Worm (Caenorhabditis elegans) whole organism, young adult: ENCODE results near the gene C33D3.4.

Source experiments
- B0035.1 ChIP-seq: sonication (generic microtip); optimal IDR thresholded peaks from 2 replicates; lab custom pipeline; 2016; ENCODE audit warnings: missing genetic modification characterization, mild to moderate bottlenecking, missing compliant biosample characterization, missing genotype, missing genetic modification reagents
- C17E4.6 ChIP-seq: fragments of 200-800 bp; sonication (Bioruptor generic); IDR thresholded peaks from 2 replicates; pipeline ENCODE4 v1.3.6; 2022; ENCODE audit warnings: missing genetic modification reagents, missing genetic modification characterization, missing compliant biosample characterization
- F10E7.11 ChIP-seq: sonication (generic microtip); optimal IDR thresholded peaks from 2 replicates; lab custom pipeline; 2017; ENCODE audit warnings: mild to moderate bottlenecking, missing genetic modification characterization, moderate library complexity, missing compliant biosample characterization
- F39B2.1 ChIP-seq: fragments of 200-800 bp; sonication (Bioruptor generic); IDR thresholded peaks from 2 replicates; pipeline ENCODE4 v1.3.6; 2022; ENCODE audit warnings: missing genetic modification reagents, missing genetic modification characterization, missing compliant biosample characterization
- F49E8.2 ChIP-seq: sonication (generic microtip); optimal IDR thresholded peaks from 3 replicates; lab custom pipeline; 2017; ENCODE audit warnings: missing genetic modification characterization, mild to moderate bottlenecking, missing compliant biosample characterization, antibody characterized with exemption, moderate library complexity; ENCODE audit not compliant: insufficient read depth
- F52B5.7 ChIP-seq: sonication (generic microtip); optimal IDR thresholded peaks from 2 replicates; lab custom pipeline; 2016; ENCODE audit warnings: mild to moderate bottlenecking, missing genetic modification characterization, missing compliant biosample characterization
- F57C9.4 ChIP-seq: sonication (generic microtip); optimal IDR thresholded peaks from 2 replicates; lab custom pipeline; 2017; ENCODE audit warnings: mild to moderate bottlenecking, missing genetic modification characterization, missing compliant biosample characterization
- K11D2.4 ChIP-seq: fragments of 200-800 bp; sonication (Bioruptor generic); IDR thresholded peaks from 2 replicates; pipeline ENCODE4 v1.3.6; 2022; ENCODE audit warnings: missing genetic modification reagents, missing genetic modification characterization, missing compliant biosample characterization
- Y56A3A.18 ChIP-seq: fragments of 200-800 bp; sonication (Bioruptor generic); IDR thresholded peaks from 2 replicates; pipeline ENCODE4 v1.3.6; 2022; ENCODE audit warnings: missing genetic modification reagents, missing genetic modification characterization, missing compliant biosample characterization
- akir-1 ChIP-seq: fragments of 200-800 bp; sonication (Bioruptor generic); optimal IDR thresholded peaks from 2 replicates; lab custom pipeline; 2018; ENCODE audit warnings: mild to moderate bottlenecking, missing genetic modification characterization, moderate library complexity, missing compliant biosample characterization
- ama-1 ChIP-seq, 3 experiments: fragments of 150-350 bp in 1 of 3; sonication (generic microtip) in 2 of 3; optimal IDR thresholded peaks; 2 replicates each; lab custom pipeline; 2014 to 2018; ENCODE audit warnings: missing biosample characterization in 2 of 3, missing genetic modification characterization in 2 of 3, missing genetic modification reagents in 2 of 3
- atf-7 ChIP-seq: sonication (generic microtip); optimal IDR thresholded peaks from 2 replicates; lab custom pipeline; 2017; ENCODE audit warnings: mild to moderate bottlenecking, missing genetic modification characterization, missing compliant biosample characterization
- athp-1 ChIP-seq: sonication (generic microtip); optimal IDR thresholded peaks from 2 replicates; lab custom pipeline; 2017; ENCODE audit warnings: mild to moderate bottlenecking, missing genetic modification characterization, missing compliant biosample characterization
- cebp-1 ChIP-seq, 2 experiments: fragments of 200-800 bp in 1 of 2; sonication (Bioruptor generic) in 1 of 2; sonication (generic microtip) in 1 of 2; IDR thresholded peaks in 1 of 2; optimal IDR thresholded peaks in 1 of 2; 2 replicates each; pipeline versions ENCODE4 v1.3.6 to Lab custom; 2017 to 2022; ENCODE audit warnings: missing compliant biosample characterization in 2 of 2, missing genetic modification characterization in 2 of 2, mild to moderate bottlenecking in 1 of 2, missing genetic modification reagents in 1 of 2, moderate library complexity in 1 of 2
- ceh-91 ChIP-seq: fragments of 200-800 bp; sonication (Bioruptor generic); IDR thresholded peaks from 2 replicates; pipeline ENCODE4 v1.3.6; 2022; ENCODE audit warnings: missing genetic modification reagents, missing genetic modification characterization, missing compliant biosample characterization
- die-1 ChIP-seq: sonication (generic microtip); optimal IDR thresholded peaks from 2 replicates; lab custom pipeline; 2016; ENCODE audit warnings: missing genotype, mild to moderate bottlenecking, missing genetic modification characterization, missing compliant biosample characterization
- dpff-1 ChIP-seq: sonication (generic microtip); optimal IDR thresholded peaks from 2 replicates; lab custom pipeline; 2017; ENCODE audit warnings: mild to moderate bottlenecking, missing genetic modification characterization, missing compliant biosample characterization
- efl-1 ChIP-seq: fragments of 150-350 bp; optimal IDR thresholded peaks from 2 replicates; lab custom pipeline; 2014; ENCODE audit warnings: missing biosample characterization, missing genetic modification reagents, missing genetic modification characterization
- egl-44 ChIP-seq: fragments of 200-800 bp; sonication (Bioruptor generic); IDR thresholded peaks from 2 replicates; pipeline ENCODE4 v1.3.6; 2022; ENCODE audit warnings: missing genetic modification reagents, missing genetic modification characterization, missing compliant biosample characterization
- egrh-3 ChIP-seq: fragments of 200-800 bp; sonication (Bioruptor generic); IDR thresholded peaks from 2 replicates; pipeline ENCODE4 v1.3.6; 2022; ENCODE audit warnings: missing genetic modification reagents, missing genetic modification characterization, missing compliant biosample characterization
- ets-4 ChIP-seq: fragments of 200-800 bp; sonication (Bioruptor generic); optimal IDR thresholded peaks from 2 replicates; lab custom pipeline; 2018; ENCODE audit warnings: mild to moderate bottlenecking, missing genetic modification characterization, missing compliant biosample characterization
- gei-17 ChIP-seq: fragments of 200-800 bp; sonication (Bioruptor generic); optimal IDR thresholded peaks from 2 replicates; lab custom pipeline; 2018; ENCODE audit warnings: mild to moderate bottlenecking, missing genetic modification characterization, missing compliant biosample characterization
- him-1 ChIP-seq: sonication (generic microtip); optimal IDR thresholded peaks from 2 replicates; lab custom pipeline; 2016; ENCODE audit warnings: missing genotype, missing genetic modification reagents, missing genetic modification characterization, missing compliant biosample characterization
- hlh-12 ChIP-seq: sonication (generic microtip); optimal IDR thresholded peaks from 2 replicates; lab custom pipeline; 2016; ENCODE audit warnings: missing genetic modification characterization, missing compliant biosample characterization
- let-607 ChIP-seq, 2 experiments: fragments of 200-800 bp in 1 of 2; sonication (Bioruptor generic) in 1 of 2; sonication (generic microtip) in 1 of 2; optimal IDR thresholded peaks; 2 replicates each; lab custom pipeline; 2016 to 2018; ENCODE audit warnings: mild to moderate bottlenecking in 2 of 2, missing compliant biosample characterization in 2 of 2, missing genetic modification characterization in 2 of 2, moderate library complexity in 2 of 2, missing genotype in 1 of 2
- lin-40 ChIP-seq: sonication (generic microtip); optimal IDR thresholded peaks from 2 replicates; lab custom pipeline; 2016; ENCODE audit warnings: missing genetic modification characterization, mild to moderate bottlenecking, missing compliant biosample characterization, missing genotype, missing genetic modification reagents
- lir-1 ChIP-seq: fragments of 200-800 bp; sonication (Bioruptor generic); conservative IDR thresholded peaks from 2 replicates; pipeline ENCODE4 v1.3.6; 2022; ENCODE audit warnings: missing genetic modification reagents, missing genetic modification characterization, missing compliant biosample characterization
- lsl-1 ChIP-seq: fragments of 200-800 bp; sonication (Bioruptor generic); optimal IDR thresholded peaks from 2 replicates; lab custom pipeline; 2018; ENCODE audit warnings: mild to moderate bottlenecking, missing genetic modification characterization, moderate library complexity, missing compliant biosample characterization
- mel-28 ChIP-seq: sonication (generic microtip); optimal IDR thresholded peaks from 2 replicates; lab custom pipeline; 2016; ENCODE audit warnings: borderline replicate concordance, mild to moderate bottlenecking, missing genetic modification characterization, missing compliant biosample characterization
- nfya-1 ChIP-seq: sonication (generic microtip); optimal IDR thresholded peaks from 2 replicates; lab custom pipeline; 2017; ENCODE audit warnings: antibody characterized with exemption, missing compliant biosample characterization, missing genetic modification characterization, borderline replicate concordance; ENCODE audit not compliant: insufficient read depth
- nfyb-1 ChIP-seq: fragments of 200-800 bp; sonication (Bioruptor generic); IDR thresholded peaks from 2 replicates; pipeline ENCODE4 v1.3.6; 2022; ENCODE audit warnings: missing genetic modification reagents, missing genetic modification characterization, missing compliant biosample characterization
- nhr-120 ChIP-seq: fragments of 200-800 bp; sonication (Bioruptor generic); IDR thresholded peaks from 2 replicates; pipeline ENCODE4 v1.3.6; 2022; ENCODE audit warnings: missing genetic modification characterization, missing compliant biosample characterization
- nhr-80 ChIP-seq: sonication (generic microtip); optimal IDR thresholded peaks from 2 replicates; lab custom pipeline; 2016; ENCODE audit warnings: missing genetic modification characterization, missing compliant biosample characterization
- pbrm-1 ChIP-seq: fragments of 200-800 bp; sonication (Bioruptor generic); IDR thresholded peaks from 2 replicates; pipeline ENCODE4 v1.3.6; 2022; ENCODE audit warnings: missing genetic modification reagents, missing genetic modification characterization, missing compliant biosample characterization
- rcor-1 ChIP-seq: fragments of 200-800 bp; sonication (Bioruptor generic); IDR thresholded peaks from 2 replicates; pipeline ENCODE4 v1.3.6; 2022; ENCODE audit warnings: missing genetic modification reagents, missing genetic modification characterization, missing compliant biosample characterization
- rpc-1 ChIP-seq, 2 experiments: fragments of 150-350 bp in 1 of 2; sonication (generic microtip) in 1 of 2; optimal IDR thresholded peaks; 2 replicates each; lab custom pipeline; 2014 to 2018; ENCODE audit warnings: missing biosample characterization in 1 of 2, missing genetic modification characterization in 1 of 2, missing genetic modification reagents in 1 of 2, missing genotype in 1 of 2
- sdz-38 ChIP-seq: sonication (generic microtip); optimal IDR thresholded peaks from 2 replicates; lab custom pipeline; 2016; ENCODE audit warnings: missing genotype, missing genetic modification characterization, missing compliant biosample characterization
- snpc-1.3 ChIP-seq: sonication (generic microtip); optimal IDR thresholded peaks from 2 replicates; lab custom pipeline; 2017; ENCODE audit warnings: missing genetic modification characterization, mild to moderate bottlenecking, missing compliant biosample characterization, antibody characterized with exemption, moderate library complexity, missing genotype, missing genetic modification reagents; ENCODE audit not compliant: insufficient read depth
- tbx-9 ChIP-seq: sonication (generic microtip); optimal IDR thresholded peaks from 2 replicates; lab custom pipeline; 2016; ENCODE audit warnings: borderline replicate concordance, missing genetic modification characterization, inconsistent platforms, missing compliant biosample characterization
- unc-62 ChIP-seq: fragments of 150-350 bp; optimal IDR thresholded peaks from 2 replicates; lab custom pipeline; 2014; ENCODE audit warnings: missing biosample characterization, missing genetic modification reagents, missing genetic modification characterization
- xnd-1 ChIP-seq: sonication (generic microtip); optimal IDR thresholded peaks from 2 replicates; lab custom pipeline; 2016; ENCODE audit warnings: missing genotype, missing genetic modification reagents, missing genetic modification characterization, missing compliant biosample characterization
- zim-3 ChIP-seq: sonication (generic microtip); optimal IDR thresholded peaks from 2 replicates; lab custom pipeline; 2017; ENCODE audit warnings: mild to moderate bottlenecking, missing genetic modification characterization, moderate library complexity, missing compliant biosample characterization
- ztf-22 ChIP-seq: fragments of 200-800 bp; sonication (Bioruptor generic); optimal IDR thresholded peaks from 2 replicates; lab custom pipeline; 2018; ENCODE audit warnings: mild to moderate bottlenecking, missing genetic modification characterization, moderate library complexity, missing compliant biosample characterization

The C33D3.4 gene

ce11 chrX:10480563-10481290 is 8.1 kb upstream of the C33D3.4 start, which contains the start of gene elt-2:
Gene elt-2 (plus strand): TSS chrX:10481240.
- no peak for TF ChIP-seq F10E7.11 (tag; lab: Kevin White, UChicago)
- TF ChIP-seq cebp-1 (GFP tag; IDR thresholded peaks at IDR 0.05; lab: Robert Waterston, UW), result no peak
- TF ChIP-seq cebp-1 (tag; optimal IDR thresholded peaks at IDR 0.05; lab: Kevin White, UChicago), result no peak
- no peak for TF ChIP-seq tbx-9 (tag; lab: Kevin White, UChicago)
- TF ChIP-seq mel-28, result no peak
- TF ChIP-seq nhr-120, result no peak
- peak; percentile 86 for TF ChIP-seq ztf-22 (GFP tag; lab: Kevin White, UChicago)
- TF ChIP-seq nhr-80 (tag; lab: Kevin White, UChicago), result peak; percentile 97
- no peak for TF ChIP-seq him-1 (tag; lab: Kevin White, UChicago)
- no peak for TF ChIP-seq egrh-3 (GFP tag; lab: Robert Waterston, UW)
- TF ChIP-seq F57C9.4 (tag; lab: Kevin White, UChicago), result no peak
- TF ChIP-seq dpff-1, result no peak
- no peak for TF ChIP-seq gei-17 (GFP tag; lab: Kevin White, UChicago)
- no peak for TF ChIP-seq nfya-1 (tag; lab: Kevin White, UChicago)
- TF ChIP-seq K11D2.4 (GFP tag; lab: Robert Waterston, UW), result no peak
- TF ChIP-seq zim-3 (tag; lab: Kevin White, UChicago), result no peak
- TF ChIP-seq die-1 (tag; lab: Kevin White, UChicago), result no peak
- no peak for TF ChIP-seq hlh-12
- no peak for TF ChIP-seq pbrm-1 (GFP tag; lab: Robert Waterston, UW)
- peak in 1 of 2 experiments; percentile 38 for TF ChIP-seq let-607 (tag; optimal IDR thresholded peaks at IDR 0.05; lab: Kevin White, UChicago)
- TF ChIP-seq unc-62, result no peak
- TF ChIP-seq nfyb-1 (GFP tag; lab: Robert Waterston, UW), result peak; percentile 65
- no peak for TF ChIP-seq B0035.1 (tag; lab: Kevin White, UChicago)
- no peak for TF ChIP-seq F49E8.2 (tag; lab: Kevin White, UChicago)
- TF ChIP-seq ceh-91 (GFP tag; lab: Robert Waterston, UW), result no peak
- TF ChIP-seq Y56A3A.18 (GFP tag; lab: Robert Waterston, UW), result no peak
- TF ChIP-seq F52B5.7, result no peak
- no peak for TF ChIP-seq F39B2.1 (GFP tag; lab: Robert Waterston, UW)
- TF ChIP-seq C17E4.6 (GFP tag; lab: Robert Waterston, UW), result no peak
- TF ChIP-seq snpc-1.3 (tag; lab: Kevin White, UChicago), result no peak
- peak; percentile 65 for TF ChIP-seq atf-7
- TF ChIP-seq lir-1 (GFP tag; lab: Robert Waterston, UW), result 0 out of 2 replicates have a peak, but pooled peaks have one; percentile 17
- TF ChIP-seq athp-1 (tag; lab: Kevin White, UChicago), result no peak
- no peak for TF ChIP-seq xnd-1 (tag; lab: Kevin White, UChicago)
- TF ChIP-seq sdz-38 (tag; lab: Kevin White, UChicago), result no peak
- TF ChIP-seq efl-1, result no peak
- TF ChIP-seq rcor-1 (GFP tag; lab: Robert Waterston, UW), result no peak
- TF ChIP-seq rpc-1 (optimal IDR thresholded peaks at IDR 0.05; lab: Kevin White, UChicago), result no peak
- TF ChIP-seq rpc-1 (tag; optimal IDR thresholded peaks at IDR 0.05; lab: Kevin White, UChicago), result no peak
- TF ChIP-seq lsl-1 (GFP tag; lab: Kevin White, UChicago), result no peak
- no peak for TF ChIP-seq ama-1 (optimal IDR thresholded peaks at IDR 0.05; lab: Kevin White, UChicago)
- no peak for TF ChIP-seq ama-1 (GFP tag; optimal IDR thresholded peaks at IDR 0.05; lab: Kevin White, UChicago)
- no peak for TF ChIP-seq lin-40 (tag; lab: Kevin White, UChicago)
- TF ChIP-seq egl-44 (GFP tag; lab: Robert Waterston, UW), result 0 out of 2 replicates have a peak, but pooled peaks have one; percentile 26
- peak; percentile 65 for TF ChIP-seq ets-4
- TF ChIP-seq akir-1, result no peak
- TF ChIP-seq, all 124 proteins: peak for 8
